Worm (Caenorhabditis elegans): ENCODE results near the gene pgp-7.

ce11 chrX:10859622-10860021, 10.4 kb downstream of the pgp-7 start:
- TF ChIP-seq saeg-2 (GFP tag; IDR thresholded peaks at IDR 0.05) (no peak), ztf-11 (tag; optimal IDR thresholded peaks at IDR 0.05) (no peak), ceh-44 (GFP tag; IDR thresholded peaks at IDR 0.05) (no peak), Y48G9A.11 (GFP tag; IDR thresholded peaks at IDR 0.05) (no peak), ZK546.5 (tag; optimal IDR thresholded peaks at IDR 0.05) (no peak), tra-1 (GFP tag; IDR thresholded peaks at IDR 0.05) (no peak), snpc-4 (tag; optimal IDR thresholded peaks at IDR 0.05) (no peak)

All from whole organism, L4 larva.